Fruit fly (Drosophila melanogaster) S2 (cell line): ENCODE measurements around the gene CG14110.

Experiments
- CG8478 ChIP-seq: fragments of >200 bp; optimal IDR thresholded peaks from 2 replicates; lab custom pipeline; 2018
- CTCF ChIP-seq, 2 experiments: fragments of >200 bp; optimal IDR thresholded peaks; 2 replicates each; lab custom pipeline; 2018

DNA sequence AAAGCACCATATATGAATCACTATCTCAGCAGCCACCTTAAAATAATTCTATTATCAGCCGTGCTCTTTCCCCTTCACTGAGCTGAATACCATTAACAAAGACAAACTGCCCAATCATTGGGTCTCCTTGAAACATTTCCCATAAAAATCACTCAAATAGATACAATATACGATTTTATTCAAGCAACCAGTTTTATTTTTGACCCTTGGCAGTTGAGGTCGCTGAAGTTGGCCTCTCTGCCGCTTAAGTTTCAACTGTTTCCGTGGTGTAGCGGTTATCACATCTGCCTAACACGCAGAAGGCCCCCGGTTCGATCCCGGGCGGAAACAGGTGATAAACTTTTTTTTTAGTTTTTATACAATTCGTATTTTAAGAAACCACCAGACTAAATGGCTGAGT is 48.2 kb downstream of the CG14110 start:
- no peak for TF ChIP-seq CG8478 (lab: Kevin White, UChicago)
- no peak for TF ChIP-seq CTCF (optimal IDR thresholded peaks at IDR 0.05; lab: Kevin White, UChicago)
